Worm (Caenorhabditis elegans) whole organism, late embryonic: ENCODE measurements around the gene str-264.

ENCODE experiments used
- C08G9.2 ChIP-seq: sonication (generic microtip); optimal IDR thresholded peaks from 2 replicates; lab custom pipeline; 2016; ENCODE audit warnings: mild to moderate bottlenecking, missing genetic modification characterization, moderate library complexity, missing compliant biosample characterization
- K02D7.2 ChIP-seq: sonication (generic microtip); optimal IDR thresholded peaks from 2 replicates; lab custom pipeline; 2017; ENCODE audit warnings: mild to moderate bottlenecking, missing genetic modification characterization, missing compliant biosample characterization
- T23F11.4 ChIP-seq: fragments of 200-800 bp; sonication (Bioruptor generic); optimal IDR thresholded peaks from 2 replicates; lab custom pipeline; 2018; ENCODE audit warnings: mild to moderate bottlenecking, missing genetic modification characterization, missing compliant biosample characterization
- ceh-18 ChIP-seq: sonication (generic microtip); optimal IDR thresholded peaks from 2 replicates; lab custom pipeline; 2016; ENCODE audit warnings: missing genetic modification characterization, missing compliant biosample characterization
- ceh-2 ChIP-seq: sonication (generic microtip); optimal IDR thresholded peaks from 2 replicates; lab custom pipeline; 2016; ENCODE audit warnings: missing genotype, missing genetic modification characterization, missing compliant biosample characterization
- ceh-22 ChIP-seq: sonication (generic microtip); optimal IDR thresholded peaks from 2 replicates; lab custom pipeline; 2017; ENCODE audit warnings: missing biosample characterization, missing genetic modification characterization
- ceh-30 ChIP-seq: fragments of 150-350 bp; optimal IDR thresholded peaks from 2 replicates; lab custom pipeline; 2014; ENCODE audit warnings: missing biosample characterization, missing genetic modification characterization
- ceh-45 ChIP-seq: fragments of 200-800 bp; sonication (Bioruptor generic); IDR thresholded peaks from 2 replicates; pipeline ENCODE4 v1.3.6; 2022; ENCODE audit warnings: missing genetic modification reagents, missing genetic modification characterization, missing compliant biosample characterization
- ceh-48 ChIP-seq: sonication (generic microtip); optimal IDR thresholded peaks from 2 replicates; lab custom pipeline; 2016; ENCODE audit warnings: missing genetic modification characterization, inconsistent platforms, missing compliant biosample characterization
- che-1 ChIP-seq: sonication (generic microtip); optimal IDR thresholded peaks from 2 replicates; lab custom pipeline; 2016; ENCODE audit warnings: mild to moderate bottlenecking, missing genetic modification characterization, missing compliant biosample characterization
- elt-2 ChIP-seq: sonication (generic microtip); optimal IDR thresholded peaks from 2 replicates; lab custom pipeline; 2016; ENCODE audit warnings: missing genetic modification reagents, missing genetic modification characterization, missing compliant biosample characterization
- elt-4 ChIP-seq: sonication (generic microtip); optimal IDR thresholded peaks from 2 replicates; lab custom pipeline; 2016; ENCODE audit warnings: missing genetic modification characterization, missing compliant biosample characterization
- fax-1 ChIP-seq: sonication (generic microtip); optimal IDR thresholded peaks from 2 replicates; lab custom pipeline; 2016; ENCODE audit warnings: missing genotype, missing genetic modification characterization, missing compliant biosample characterization
- fkh-10 ChIP-seq: fragments of 150-350 bp; optimal IDR thresholded peaks from 2 replicates; lab custom pipeline; 2014; ENCODE audit warnings: missing biosample characterization, missing genetic modification reagents, missing genetic modification characterization
- fkh-6 ChIP-seq: sonication (generic microtip); optimal IDR thresholded peaks from 2 replicates; lab custom pipeline; 2016; ENCODE audit warnings: missing genetic modification characterization, missing compliant biosample characterization
- hlh-13 ChIP-seq: fragments of 200-800 bp; sonication (Bioruptor generic); optimal IDR thresholded peaks from 2 replicates; lab custom pipeline; 2018; ENCODE audit warnings: mild to moderate bottlenecking, missing genetic modification characterization, missing compliant biosample characterization
- hlh-15 ChIP-seq: sonication (generic microtip); optimal IDR thresholded peaks from 2 replicates; lab custom pipeline; 2016; ENCODE audit warnings: missing genetic modification characterization, missing compliant biosample characterization
- hlh-6 ChIP-seq: sonication (generic microtip); optimal IDR thresholded peaks from 2 replicates; lab custom pipeline; 2016; ENCODE audit warnings: missing genotype, missing genetic modification characterization, missing compliant biosample characterization
- madf-2 ChIP-seq: sonication (generic microtip); optimal IDR thresholded peaks from 2 replicates; lab custom pipeline; 2017; ENCODE audit warnings: missing genetic modification characterization, missing compliant biosample characterization
- nfya-1 ChIP-seq: sonication (generic microtip); optimal IDR thresholded peaks from 2 replicates; lab custom pipeline; 2017; ENCODE audit warnings: missing genetic modification characterization, mild to moderate bottlenecking, missing compliant biosample characterization, antibody characterized with exemption, moderate library complexity
- nhr-11 ChIP-seq: fragments of 150-350 bp; optimal IDR thresholded peaks from 2 replicates; lab custom pipeline; 2014; ENCODE audit warnings: missing biosample characterization, missing genetic modification characterization
- npax-4 ChIP-seq: sonication (generic microtip); optimal IDR thresholded peaks from 2 replicates; lab custom pipeline; 2016; ENCODE audit warnings: missing genetic modification characterization, missing compliant biosample characterization
- odd-2 ChIP-seq: sonication (generic microtip); optimal IDR thresholded peaks from 2 replicates; lab custom pipeline; 2017; ENCODE audit warnings: antibody characterized with exemption, mild to moderate bottlenecking, missing genetic modification characterization, missing compliant biosample characterization
- pat-9 ChIP-seq: fragments of 200-800 bp; sonication (Bioruptor generic); optimal IDR thresholded peaks from 2 replicates; lab custom pipeline; 2018; ENCODE audit warnings: mild to moderate bottlenecking, missing genetic modification characterization, moderate library complexity, missing compliant biosample characterization
- pax-1 ChIP-seq: fragments of 150-350 bp; optimal IDR thresholded peaks from 2 replicates; lab custom pipeline; 2014; ENCODE audit warnings: missing biosample characterization, missing genetic modification characterization
- pros-1 ChIP-seq: fragments of 150-350 bp; optimal IDR thresholded peaks from 2 replicates; lab custom pipeline; 2014; ENCODE audit warnings: missing biosample characterization, missing genetic modification reagents, missing genetic modification characterization
- rnt-1 ChIP-seq: sonication (generic microtip); optimal IDR thresholded peaks from 2 replicates; lab custom pipeline; 2016; ENCODE audit warnings: missing genetic modification characterization, missing compliant biosample characterization
- sdc-2 ChIP-seq: sonication (generic microtip); optimal IDR thresholded peaks from 2 replicates; lab custom pipeline; 2016; ENCODE audit warnings: missing genotype, missing genetic modification characterization, missing compliant biosample characterization
- tbx-2 ChIP-seq: sonication (generic microtip); optimal IDR thresholded peaks from 2 replicates; lab custom pipeline; 2016; ENCODE audit warnings: missing genetic modification characterization, missing compliant biosample characterization
- tbx-7 ChIP-seq: sonication (generic microtip); optimal IDR thresholded peaks from 2 replicates; lab custom pipeline; 2016; ENCODE audit warnings: missing genotype, missing genetic modification characterization, missing compliant biosample characterization
- ttx-3 ChIP-seq: sonication (generic microtip); optimal IDR thresholded peaks from 2 replicates; lab custom pipeline; 2016; ENCODE audit warnings: missing genetic modification reagents, missing genetic modification characterization, missing compliant biosample characterization
- unc-42 ChIP-seq: sonication (generic microtip); optimal IDR thresholded peaks from 2 replicates; lab custom pipeline; 2016; ENCODE audit warnings: missing genotype, missing genetic modification characterization, missing compliant biosample characterization
- unc-86 ChIP-seq: sonication (generic microtip); optimal IDR thresholded peaks from 2 replicates; lab custom pipeline; 2016; ENCODE audit warnings: missing genetic modification characterization, missing compliant biosample characterization
- zip-5 ChIP-seq: sonication (generic microtip); optimal IDR thresholded peaks from 2 replicates; lab custom pipeline; 2016; ENCODE audit warnings: missing genetic modification characterization, missing compliant biosample characterization
- ztf-16 ChIP-seq: sonication (generic microtip); optimal IDR thresholded peaks from 2 replicates; lab custom pipeline; 2017; ENCODE audit warnings: missing genetic modification characterization, missing compliant biosample characterization

The str-264 gene

ce11 chrV:15480505-15481075 is 11.8 kb downstream of the str-264 start:
- TF ChIP-seq pat-9 (tag; lab: Kevin White, UChicago), result no peak

- TF ChIP-seq nfya-1 (no peak), sdc-2 (tag; lab: Kevin White, UChicago) (no peak), fkh-10 (GFP tag; lab: Kevin White, UChicago) (no peak), ceh-48 (tag; lab: Kevin White, UChicago) (no peak)
Measured at ce11 chrV:15479825-15480224, 12.6 kb downstream of the str-264 start.

DNA sequence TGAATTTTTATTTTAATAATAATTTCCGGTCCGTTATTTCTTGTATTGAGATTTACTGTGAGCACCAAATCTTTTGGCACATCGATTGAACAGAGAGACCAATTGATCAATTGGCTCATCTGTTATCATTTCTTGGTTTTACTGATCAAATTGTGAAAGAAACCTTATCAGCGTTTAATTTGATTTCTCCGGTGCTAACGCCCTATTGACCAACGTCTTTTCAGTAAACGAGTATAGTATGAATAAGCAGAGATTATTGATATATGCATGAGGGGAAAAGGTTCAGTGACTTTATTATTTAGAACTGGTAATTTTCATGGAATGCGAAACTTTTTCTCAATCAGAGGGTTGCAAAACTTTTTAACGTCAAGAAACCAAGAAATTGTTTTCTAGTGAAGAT is 13.3 kb downstream of the str-264 start:
- TF ChIP-seq elt-2 (peak; percentile 46), pax-1 (tag; lab: Kevin White, UChicago) (no peak), npax-4 (tag; lab: Kevin White, UChicago) (no peak), hlh-13 (GFP tag; lab: Kevin White, UChicago) (no peak), nhr-11 (tag; lab: Kevin White, UChicago) (no peak), elt-4 (tag; lab: Kevin White, UChicago) (no peak)

DNA sequence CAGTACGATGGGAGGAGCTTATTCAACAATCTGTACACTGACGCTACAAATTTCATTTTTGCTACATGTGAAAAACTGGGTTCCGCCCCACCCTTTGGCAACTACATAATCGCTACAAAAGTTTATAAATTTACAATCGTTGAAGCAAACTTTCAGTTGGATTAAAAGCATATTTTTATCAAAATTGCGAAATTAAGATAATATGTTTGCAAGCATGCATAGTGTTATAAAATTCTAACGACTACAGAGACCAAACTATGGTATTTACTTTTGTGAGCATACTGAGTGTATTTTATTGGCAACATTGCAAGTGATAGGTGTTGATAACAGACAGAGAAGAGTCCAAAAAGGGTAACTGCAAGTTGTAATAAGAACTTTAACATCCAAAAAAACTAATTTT is 13.8 kb downstream of the str-264 start, which contains the start of gene C06B8.2:
TSS of gene C06B8.2 (minus strand) at position 153 of the 400 bp plus-strand sequence.
- TF ChIP-seq hlh-15 (tag; lab: Kevin White, UChicago) (no peak), madf-2 (no peak), ceh-22 (tag; lab: Kevin White, UChicago) (no peak), zip-5 (tag; lab: Kevin White, UChicago) (no peak), ttx-3 (no peak), fkh-6 (tag; lab: Kevin White, UChicago) (no peak), ceh-48 (tag; lab: Kevin White, UChicago) (no peak), hlh-6 (tag; lab: Kevin White, UChicago) (no peak), tbx-2 (tag; lab: Kevin White, UChicago) (no peak), ceh-2 (tag; lab: Kevin White, UChicago) (no peak), ceh-45 (GFP tag; lab: Robert Waterston, UW) (no peak), hlh-13 (GFP tag; lab: Kevin White, UChicago) (no peak)

DNA sequence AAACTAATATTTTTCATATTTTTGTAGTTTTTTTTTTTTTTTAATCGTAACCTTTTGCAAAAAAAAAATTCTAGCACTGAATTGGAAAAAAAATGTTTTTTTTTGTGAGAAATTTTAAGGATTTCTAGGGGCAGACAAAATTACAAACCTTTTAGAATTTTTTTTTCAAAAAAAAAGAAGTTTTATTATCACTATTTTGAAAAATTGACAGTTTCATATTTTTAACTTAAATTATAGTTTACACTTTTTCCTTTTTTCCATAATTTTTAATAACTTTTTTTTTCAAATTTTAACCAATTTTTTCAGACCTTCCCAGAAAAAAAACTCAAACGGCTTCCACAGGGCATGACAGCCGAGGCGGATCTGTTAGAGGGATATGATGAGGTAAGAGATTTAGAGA is 21.4 kb downstream of the str-264 start, which contains the start of gene dpf-1:
TSS of gene dpf-1 (plus strand) at position 301 of the 400 bp plus-strand sequence.
- TF ChIP-seq T23F11.4 (GFP tag; lab: Kevin White, UChicago), result no peak
- TF ChIP-seq unc-86 (tag; lab: Kevin White, UChicago), result no peak
- no peak for TF ChIP-seq unc-42 (tag; lab: Kevin White, UChicago)
- TF ChIP-seq elt-2, result no peak
- no peak for TF ChIP-seq ceh-2 (tag; lab: Kevin White, UChicago)
- no peak for TF ChIP-seq hlh-15 (tag; lab: Kevin White, UChicago)
- TF ChIP-seq rnt-1, result no peak
- no peak for TF ChIP-seq pros-1 (tag; lab: Kevin White, UChicago)
- TF ChIP-seq hlh-13 (GFP tag; lab: Kevin White, UChicago), result no peak
- no peak for TF ChIP-seq zip-5 (tag; lab: Kevin White, UChicago)
- TF ChIP-seq tbx-2 (tag; lab: Kevin White, UChicago), result no peak
- no peak for TF ChIP-seq ceh-18 (tag; lab: Kevin White, UChicago)
- TF ChIP-seq che-1 (tag; lab: Kevin White, UChicago), result no peak
- no peak for TF ChIP-seq fkh-10 (GFP tag; lab: Kevin White, UChicago)
- no peak for TF ChIP-seq elt-4 (tag; lab: Kevin White, UChicago)
- TF ChIP-seq fkh-6 (tag; lab: Kevin White, UChicago), result no peak
- TF ChIP-seq ceh-30 (tag; lab: Kevin White, UChicago), result no peak
- TF ChIP-seq tbx-7, result no peak

DNA sequence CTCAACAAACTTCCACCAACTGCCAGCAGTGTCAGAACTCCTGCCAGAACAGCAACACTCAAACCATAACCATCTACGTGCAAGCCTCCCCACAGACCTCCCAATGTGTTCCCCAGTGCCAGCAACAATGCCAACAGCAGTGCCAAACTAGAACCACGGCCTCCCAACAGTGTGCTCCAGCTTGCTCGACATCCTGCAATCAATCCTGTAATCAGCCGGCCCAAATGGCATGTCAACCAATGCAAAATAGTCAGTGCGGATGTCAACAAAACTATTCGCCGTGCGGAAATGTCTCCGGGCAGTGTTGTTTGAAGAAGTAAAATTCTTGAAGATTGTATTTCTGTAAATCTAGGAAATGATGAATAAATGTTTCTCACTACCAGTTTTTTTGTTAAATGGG is 25.7 kb downstream of the str-264 start:
- TF ChIP-seq ztf-16 (tag; lab: Kevin White, UChicago) (no peak), C08G9.2 (tag; lab: Kevin White, UChicago) (no peak), elt-4 (tag; lab: Kevin White, UChicago) (no peak), odd-2 (no peak), fkh-10 (GFP tag; lab: Kevin White, UChicago) (no peak), fax-1 (tag; lab: Kevin White, UChicago) (no peak), K02D7.2 (tag; lab: Kevin White, UChicago) (no peak), nfya-1 (no peak), che-1 (tag; lab: Kevin White, UChicago) (no peak), sdc-2 (tag; lab: Kevin White, UChicago) (no peak), elt-2 (no peak)
- TF ChIP-seq, all 69 proteins: peak for 0
